Fruit fly (Drosophila melanogaster) S2 (cell line): ENCODE results near the gene Teh1.

Experiments used
- CG8478 ChIP-seq: fragments of >200 bp; optimal IDR thresholded peaks from 2 replicates; lab custom pipeline; 2018
- CTCF ChIP-seq, 2 experiments: fragments of >200 bp; optimal IDR thresholded peaks; 2 replicates each; lab custom pipeline; 2018

dm6 chr3R:9892664-9893063 is 24.7 kb upstream of the Teh1 start:
- TF ChIP-seq CG8478 (lab: Kevin White, UChicago) (no peak), CTCF (optimal IDR thresholded peaks at IDR 0.05; lab: Kevin White, UChicago) (no peak)
